Fruit fly (Drosophila melanogaster) whole organism, embryonic: ENCODE measurements around the gene CG33258.

Source experiments
- CG32772 ChIP-seq: fragments of 200-800 bp; sonication (Bioruptor generic); IDR thresholded peaks from 2 replicates; pipeline ENCODE4 v1.3.6; 2022; ENCODE audit warnings: missing biosample characterization, missing genetic modification characterization
- CG4617 ChIP-seq: fragments of 200-800 bp; sonication (Bioruptor generic); optimal IDR thresholded peaks from 3 replicates; lab custom pipeline; 2016; ENCODE audit warnings: missing biosample characterization, missing genetic modification characterization, borderline replicate concordance
- CG7928 ChIP-seq: fragments of 200-800 bp; sonication (Bioruptor generic); optimal IDR thresholded peaks from 2 replicates; lab custom pipeline; 2017; ENCODE audit warnings: missing biosample characterization, mild to moderate bottlenecking, missing genetic modification characterization
- br ChIP-seq: fragments of >200 bp; optimal IDR thresholded peaks from 2 replicates; lab custom pipeline; 2017
- dimm ChIP-seq: fragments of 200-800 bp; sonication (Bioruptor generic); IDR thresholded peaks from 2 replicates; pipeline ENCODE4 v1.3.6; 2022; ENCODE audit warnings: missing biosample characterization, missing genetic modification characterization
- pum ChIP-seq: fragments of 200-800 bp; sonication (Bioruptor generic); optimal IDR thresholded peaks from 2 replicates; lab custom pipeline; 2016; ENCODE audit warnings: missing biosample characterization, missing genetic modification characterization
- sna ChIP-seq: fragments of 200-800 bp; sonication (Bioruptor generic); IDR thresholded peaks from 2 replicates; pipeline ENCODE4 v1.3.6; 2022; ENCODE audit warnings: missing biosample characterization, missing genetic modification characterization; ENCODE audit not compliant: partially characterized antibody

DNA sequence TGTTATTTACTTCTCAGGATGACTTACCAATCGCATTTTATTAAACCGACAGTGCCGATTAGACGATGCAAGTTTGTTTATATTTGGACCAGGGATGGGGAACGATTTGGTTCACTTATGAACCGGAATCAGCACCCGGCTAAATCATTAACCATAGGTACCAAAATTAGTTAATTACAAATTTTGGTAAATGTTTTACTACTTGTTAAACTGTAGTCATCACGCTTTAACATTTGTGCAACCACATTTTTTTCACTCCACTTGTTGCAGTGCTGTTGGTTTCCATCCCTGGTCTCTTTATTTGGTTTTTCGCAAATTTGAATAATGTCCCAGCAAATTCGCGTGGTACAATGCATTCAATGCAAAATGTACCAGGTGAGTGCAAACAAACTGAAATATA lies 23.2 kb downstream of the CG33258 start, which contains the start of the genes IntS9 and CG43295:
- peak; percentile 77 for TF ChIP-seq CG32772 (GFP tag; lab: Robert Waterston, UW)
- no peak for TF ChIP-seq br (lab: Kevin White, UChicago)
- peak; percentile 88 for TF ChIP-seq pum (GFP tag; lab: Kevin White, UChicago)
- 0 out of 2 replicates have a peak, but pooled peaks have one; percentile 19 for TF ChIP-seq dimm
- TF ChIP-seq CG4617 (GFP tag; lab: Kevin White, UChicago): peak; percentile 77
- TF ChIP-seq CG7928 (GFP tag; lab: Kevin White, UChicago): peak; percentile 96
- TF ChIP-seq sna (GFP tag; lab: Robert Waterston, UW): no peak
